Worm (Caenorhabditis elegans) whole organism, mixed stage, embryonic: ENCODE results near the gene rpt-3.

Experiments
- M03D4.4 ChIP-seq: sonication (generic microtip); optimal IDR thresholded peaks from 2 replicates; lab custom pipeline; 2017; ENCODE audit warnings: mild to moderate bottlenecking, missing genetic modification characterization, missing compliant biosample characterization
- bed-3 ChIP-seq: fragments of 200-800 bp; sonication (Bioruptor generic); optimal IDR thresholded peaks from 3 replicates; lab custom pipeline; 2018; ENCODE audit warnings: mild to moderate bottlenecking, missing genetic modification characterization, moderate library complexity, missing compliant biosample characterization
- blmp-1 ChIP-seq: fragments of 150-350 bp; optimal IDR thresholded peaks from 2 replicates; lab custom pipeline; 2014; ENCODE audit warnings: missing biosample characterization, missing genetic modification characterization
- ceh-39 ChIP-seq: fragments of 150-350 bp; optimal IDR thresholded peaks from 2 replicates; lab custom pipeline; 2014; ENCODE audit warnings: missing biosample characterization, missing genetic modification characterization
- ceh-43 ChIP-seq: fragments of 200-800 bp; sonication (Bioruptor generic); optimal IDR thresholded peaks from 2 replicates; lab custom pipeline; 2018; ENCODE audit warnings: mild to moderate bottlenecking, missing genetic modification characterization, moderate library complexity, missing compliant biosample characterization
- ceh-83 ChIP-seq: fragments of 200-800 bp; sonication (Bioruptor generic); optimal IDR thresholded peaks from 2 replicates; lab custom pipeline; 2018; ENCODE audit warnings: mild to moderate bottlenecking, missing genetic modification characterization, missing compliant biosample characterization
- ces-1 ChIP-seq: fragments of 150-350 bp; optimal IDR thresholded peaks from 2 replicates; lab custom pipeline; 2014; ENCODE audit warnings: missing biosample characterization, missing genetic modification reagents, missing genetic modification characterization
- cnd-1 ChIP-seq: fragments of 200-800 bp; sonication (Bioruptor generic); optimal IDR thresholded peaks from 2 replicates; lab custom pipeline; 2018; ENCODE audit warnings: mild to moderate bottlenecking, missing genetic modification characterization, missing compliant biosample characterization
- drap-1 ChIP-seq: fragments of 200-800 bp; sonication (Bioruptor generic); optimal IDR thresholded peaks from 3 replicates; lab custom pipeline; 2018; ENCODE audit warnings: mild to moderate bottlenecking, missing genetic modification characterization, missing compliant biosample characterization
- elt-1 ChIP-seq: sonication (generic microtip); optimal IDR thresholded peaks from 2 replicates; lab custom pipeline; 2017; ENCODE audit warnings: missing genetic modification characterization, mild to moderate bottlenecking, missing compliant biosample characterization, antibody characterized with exemption, moderate library complexity, borderline replicate concordance; ENCODE audit not compliant: insufficient read depth
- elt-3 ChIP-seq: fragments of 150-350 bp; optimal IDR thresholded peaks from 2 replicates; lab custom pipeline; 2014; ENCODE audit warnings: missing biosample characterization, missing genetic modification characterization
- flh-1 ChIP-seq: fragments of 200-800 bp; sonication (Bioruptor generic); optimal IDR thresholded peaks from 2 replicates; lab custom pipeline; 2018; ENCODE audit warnings: mild to moderate bottlenecking, missing genetic modification characterization, moderate library complexity, missing compliant biosample characterization
- hlh-1 ChIP-seq: fragments of 150-350 bp; optimal IDR thresholded peaks from 2 replicates; lab custom pipeline; 2014; ENCODE audit warnings: missing biosample characterization, missing genetic modification reagents, missing genetic modification characterization
- lin-13 ChIP-seq: fragments of 150-350 bp; optimal IDR thresholded peaks from 2 replicates; lab custom pipeline; 2014; ENCODE audit warnings: missing biosample characterization, missing genetic modification characterization
- lin-32 ChIP-seq: fragments of 200-800 bp; sonication (Bioruptor generic); optimal IDR thresholded peaks from 2 replicates; lab custom pipeline; 2018; ENCODE audit warnings: mild to moderate bottlenecking, missing genetic modification characterization, missing compliant biosample characterization
- lsy-2 ChIP-seq: fragments of 150-350 bp; optimal IDR thresholded peaks from 2 replicates; lab custom pipeline; 2014; ENCODE audit warnings: missing biosample characterization, missing genetic modification characterization
- mab-5 ChIP-seq: fragments of 150-350 bp; optimal IDR thresholded peaks from 2 replicates; lab custom pipeline; 2014; ENCODE audit warnings: missing biosample characterization, missing genetic modification characterization
- mep-1 ChIP-seq: fragments of 150-350 bp; optimal IDR thresholded peaks from 2 replicates; lab custom pipeline; 2017; ENCODE audit warnings: missing biosample characterization, missing genetic modification reagents, missing genetic modification characterization, inconsistent platforms
- mls-2 ChIP-seq: sonication (generic microtip); optimal IDR thresholded peaks from 2 replicates; lab custom pipeline; 2016; ENCODE audit warnings: mild to moderate bottlenecking, missing genetic modification characterization, moderate library complexity, missing compliant biosample characterization
- nhr-12 ChIP-seq: fragments of 150-350 bp; optimal IDR thresholded peaks from 2 replicates; lab custom pipeline; 2014; ENCODE audit warnings: missing biosample characterization, missing genetic modification characterization
- nhr-2 ChIP-seq: fragments of 150-350 bp; optimal IDR thresholded peaks from 2 replicates; lab custom pipeline; 2014; ENCODE audit warnings: missing biosample characterization, missing genetic modification characterization
- nhr-237 ChIP-seq: fragments of 150-350 bp; optimal IDR thresholded peaks from 2 replicates; lab custom pipeline; 2014; ENCODE audit warnings: missing biosample characterization, missing genetic modification characterization
- nhr-28 ChIP-seq: fragments of 150-350 bp; optimal IDR thresholded peaks from 2 replicates; lab custom pipeline; 2014; ENCODE audit warnings: missing biosample characterization, missing genetic modification characterization
- nhr-76 ChIP-seq: sonication (generic microtip); optimal IDR thresholded peaks from 2 replicates; lab custom pipeline; 2017; ENCODE audit warnings: missing biosample characterization, missing genetic modification characterization
- pha-4 ChIP-seq: fragments of 150-350 bp; optimal IDR thresholded peaks from 2 replicates; lab custom pipeline; 2018; ENCODE audit warnings: missing biosample characterization, missing genetic modification reagents, missing genetic modification characterization
- snpc-4 ChIP-seq: fragments of 150-350 bp; optimal IDR thresholded peaks from 2 replicates; lab custom pipeline; 2014; ENCODE audit warnings: missing biosample characterization, missing genetic modification characterization
- sptf-1 ChIP-seq: sonication (generic microtip); optimal IDR thresholded peaks from 2 replicates; lab custom pipeline; 2017; ENCODE audit warnings: mild to moderate bottlenecking, missing genetic modification characterization, moderate library complexity, missing compliant biosample characterization
- tbx-8 ChIP-seq: fragments of 200-800 bp; sonication (Bioruptor generic); optimal IDR thresholded peaks from 2 replicates; lab custom pipeline; 2018; ENCODE audit warnings: mild to moderate bottlenecking, missing genetic modification characterization, moderate library complexity, missing compliant biosample characterization
- unc-120 ChIP-seq: sonication (generic microtip); optimal IDR thresholded peaks from 2 replicates; lab custom pipeline; 2017; ENCODE audit warnings: missing genetic modification characterization, missing compliant biosample characterization; ENCODE audit not compliant: poor library complexity, severe bottlenecking
- unc-39 ChIP-seq: fragments of 150-350 bp; optimal IDR thresholded peaks from 2 replicates; lab custom pipeline; 2014; ENCODE audit warnings: missing biosample characterization, missing genetic modification characterization
- unc-62 ChIP-seq: fragments of 150-350 bp; optimal IDR thresholded peaks from 2 replicates; lab custom pipeline; 2014; ENCODE audit warnings: missing biosample characterization, missing genetic modification reagents, missing genetic modification characterization
- zip-8 ChIP-seq: fragments of 150-350 bp; optimal IDR thresholded peaks from 2 replicates; lab custom pipeline; 2014; ENCODE audit warnings: missing biosample characterization, missing genetic modification characterization
- ztf-11 ChIP-seq: fragments of 150-350 bp; optimal IDR thresholded peaks from 2 replicates; lab custom pipeline; 2014; ENCODE audit warnings: missing biosample characterization, missing genetic modification characterization

Gene rpt-3

DNA sequence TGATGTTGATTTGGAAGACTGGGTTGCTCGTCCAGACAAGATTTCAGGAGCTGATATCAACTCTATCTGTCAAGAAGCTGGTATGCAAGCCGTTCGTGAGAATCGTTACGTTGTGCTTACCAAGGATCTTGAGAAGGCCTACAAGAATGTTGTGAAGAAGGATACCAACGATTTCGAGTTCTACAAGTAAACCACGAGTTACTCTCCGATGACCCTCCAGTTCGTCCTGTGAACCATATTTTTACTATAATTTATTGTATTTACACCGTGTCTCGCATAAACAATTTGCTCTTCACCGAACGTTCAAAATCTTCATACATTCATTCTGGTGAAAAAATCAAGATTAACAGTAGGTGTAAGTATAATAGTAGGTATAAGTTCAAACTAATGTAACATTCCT is 1.4 kb downstream of the rpt-3 start:
- TF ChIP-seq bed-3 (GFP tag; lab: Kevin White, UChicago) (no peak), lsy-2 (tag; lab: Kevin White, UChicago) (no peak), ces-1 (GFP tag; lab: Kevin White, UChicago) (no peak), cnd-1 (no peak), mab-5 (tag; lab: Kevin White, UChicago) (no peak), lin-32 (no peak), pha-4 (tag; lab: Kevin White, UChicago) (no peak), drap-1 (GFP tag; lab: Kevin White, UChicago) (no peak)

DNA sequence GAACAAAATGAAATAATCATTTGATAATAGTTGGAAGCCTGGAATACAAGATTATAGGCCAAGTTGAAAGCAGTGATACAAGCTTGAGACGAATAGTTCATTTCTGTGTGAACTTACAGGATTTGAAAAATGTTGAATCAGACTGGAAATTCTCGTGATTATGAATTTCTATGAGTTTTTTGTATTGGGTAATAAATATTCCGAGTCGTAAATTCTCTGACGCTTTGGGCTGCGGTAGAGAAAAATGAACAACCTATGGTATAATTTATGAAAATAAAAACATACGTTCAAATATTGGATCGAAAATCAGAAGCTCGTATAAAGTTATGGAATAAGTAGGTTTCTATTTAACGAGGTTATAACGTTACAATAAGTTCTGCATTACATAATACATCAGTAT is 3.2 kb downstream of the rpt-3 start, which contains the start of gene srb-11:
Gene srb-11, minus strand, starts transcription at position 101 of the 400 bp plus-strand sequence.
- TF ChIP-seq lin-32 (no peak), zip-8 (no peak), M03D4.4 (tag; lab: Kevin White, UChicago) (no peak), unc-39 (no peak), ces-1 (GFP tag; lab: Kevin White, UChicago) (no peak), ceh-39 (tag; lab: Kevin White, UChicago) (no peak), ceh-43 (GFP tag; lab: Kevin White, UChicago) (no peak), blmp-1 (no peak), hlh-1 (tag; lab: Kevin White, UChicago) (no peak), flh-1 (GFP tag; lab: Kevin White, UChicago) (no peak), nhr-237 (tag; lab: Kevin White, UChicago) (no peak), nhr-28 (tag; lab: Kevin White, UChicago) (no peak), nhr-76 (tag; lab: Kevin White, UChicago) (no peak), lsy-2 (tag; lab: Kevin White, UChicago) (no peak), sptf-1 (tag; lab: Kevin White, UChicago) (no peak)

DNA sequence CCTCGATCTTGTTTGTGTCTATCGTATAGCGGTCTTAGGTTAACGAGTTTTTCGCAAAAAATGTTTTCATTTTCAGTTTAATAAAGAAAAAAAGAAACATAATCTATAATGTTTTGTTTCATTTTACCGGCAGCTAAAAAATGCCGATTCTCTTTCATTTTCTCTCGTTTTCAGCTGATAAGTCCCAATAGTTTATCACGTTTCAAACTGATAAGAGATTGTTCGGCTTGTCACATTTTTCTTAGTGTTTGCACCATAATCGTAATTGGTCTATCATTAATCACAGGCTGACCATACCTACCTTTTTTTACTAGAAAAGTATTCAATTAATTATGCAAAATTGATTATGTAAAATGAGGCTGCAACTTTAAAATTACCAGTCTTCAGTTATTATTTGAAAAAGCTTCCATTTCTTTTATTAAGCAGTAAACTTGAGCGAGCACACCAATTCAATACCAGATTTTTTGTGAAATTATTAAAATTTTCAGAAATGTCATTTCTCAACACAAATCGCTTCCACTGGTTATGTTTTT is 5.7 kb downstream of the rpt-3 start, which contains the start of gene F23F12.13:
Gene F23F12.13, plus strand, starts transcription at position 483 of the 533 bp plus-strand sequence.
- TF ChIP-seq unc-62 (GFP tag; lab: Kevin White, UChicago), result no peak
- TF ChIP-seq mls-2 (tag; lab: Kevin White, UChicago), result no peak
- TF ChIP-seq mep-1 (tag; lab: Kevin White, UChicago), result no peak
- TF ChIP-seq ceh-43 (GFP tag; lab: Kevin White, UChicago), result no peak
- TF ChIP-seq nhr-2 (tag; lab: Kevin White, UChicago), result no peak
- TF ChIP-seq lin-13 (tag; lab: Kevin White, UChicago), result no peak
- no peak for TF ChIP-seq unc-120 (tag; lab: Kevin White, UChicago)
- no peak for TF ChIP-seq M03D4.4 (tag; lab: Kevin White, UChicago)
- TF ChIP-seq mab-5 (tag; lab: Kevin White, UChicago), result no peak
- no peak for TF ChIP-seq snpc-4 (tag; lab: Kevin White, UChicago)
- TF ChIP-seq elt-3 (tag; lab: Kevin White, UChicago), result no peak
- no peak for TF ChIP-seq ztf-11 (tag; lab: Kevin White, UChicago)
- TF ChIP-seq nhr-28 (tag; lab: Kevin White, UChicago), result no peak
- TF ChIP-seq tbx-8 (GFP tag; lab: Kevin White, UChicago), result no peak

DNA sequence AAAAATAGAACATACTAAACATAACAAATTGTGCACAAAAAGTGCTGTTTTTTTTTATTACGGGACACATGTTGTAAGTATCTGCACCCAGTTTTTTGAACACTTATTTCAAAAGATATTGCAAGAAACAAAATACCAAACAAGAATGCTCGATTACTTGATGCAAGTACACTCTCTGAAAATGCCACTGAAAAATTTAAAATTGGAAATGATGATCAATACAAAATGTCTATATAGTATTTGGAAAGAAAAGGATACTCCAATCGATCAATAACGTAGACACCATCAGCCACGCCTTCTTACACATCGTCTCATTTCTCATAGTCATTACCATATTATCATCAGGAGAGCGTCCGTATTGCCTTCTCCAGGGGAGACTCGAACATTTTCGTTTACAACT is 8.6 kb downstream of the rpt-3 start, which contains the start of gene sdz-15:
Gene sdz-15, plus strand, starts transcription at position 301 of the 400 bp plus-strand sequence.
- TF ChIP-seq nhr-237 (tag; lab: Kevin White, UChicago) (no peak), nhr-12 (tag; lab: Kevin White, UChicago) (no peak), M03D4.4 (tag; lab: Kevin White, UChicago) (no peak), blmp-1 (no peak), mab-5 (tag; lab: Kevin White, UChicago) (no peak), unc-120 (tag; lab: Kevin White, UChicago) (no peak), tbx-8 (GFP tag; lab: Kevin White, UChicago) (no peak), unc-62 (GFP tag; lab: Kevin White, UChicago) (no peak), lin-32 (no peak), nhr-28 (tag; lab: Kevin White, UChicago) (no peak), zip-8 (no peak), elt-1 (no peak), elt-3 (tag; lab: Kevin White, UChicago) (no peak), lin-13 (tag; lab: Kevin White, UChicago) (no peak), unc-39 (no peak), ceh-39 (tag; lab: Kevin White, UChicago) (no peak), ceh-83 (GFP tag; lab: Kevin White, UChicago) (no peak), mls-2 (tag; lab: Kevin White, UChicago) (no peak)
